Fruit fly (Drosophila melanogaster): ENCODE results near the gene Alg10.

Gene Alg10

DNA sequence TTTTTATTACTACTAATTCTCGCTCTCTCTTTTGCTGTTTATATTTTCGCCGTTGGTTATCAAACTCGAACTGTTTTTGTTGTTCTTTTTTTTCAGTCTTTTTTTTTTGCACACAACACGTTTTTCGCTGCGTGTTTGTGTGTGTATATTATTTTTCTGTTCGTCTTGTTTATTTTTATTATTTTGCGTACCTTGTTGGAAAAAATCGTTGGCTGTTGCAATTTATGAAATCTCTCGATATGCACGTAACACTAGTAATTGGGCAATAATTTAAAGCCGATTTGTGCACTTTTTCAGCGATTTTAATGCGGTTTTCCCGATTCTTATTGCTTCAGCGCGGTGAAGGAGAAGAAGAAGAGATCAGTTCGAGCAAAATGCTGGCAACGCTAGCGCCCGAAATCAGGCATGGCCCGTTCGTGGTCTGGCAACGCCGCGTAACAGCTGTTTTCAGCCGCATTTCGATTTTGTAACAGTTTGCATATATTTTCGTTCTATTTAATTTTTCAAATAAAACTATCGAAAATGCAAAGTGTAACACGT, 44.3 kb upstream of the Alg10 start, which contains the start of the genes FoxK and mRpL2 (continued):
- peak in 1 of 2 experiments; percentile 72 for TF ChIP-seq Pdp1 (GFP tag; optimal IDR thresholded peaks at IDR 0.05)
- no peak for TF ChIP-seq CG2889 (GFP tag; IDR thresholded peaks at IDR 0.05)
- TF ChIP-seq salm (tag; optimal IDR thresholded peaks at IDR 0.05) = no peak
- TF ChIP-seq CG31365 (tag; optimal IDR thresholded peaks at IDR 0.05) = no peak
- TF ChIP-seq cad (GFP tag; optimal IDR thresholded peaks at IDR 0.05) = no peak
- no peak for TF ChIP-seq ash1 (GFP tag; optimal IDR thresholded peaks at IDR 0.05)
- no peak for TF ChIP-seq gsb-n (tag; optimal IDR thresholded peaks at IDR 0.05)
- peak; percentile 83 for TF ChIP-seq sqz (GFP tag; optimal IDR thresholded peaks at IDR 0.05)
- TF ChIP-seq lab (GFP tag; optimal IDR thresholded peaks at IDR 0.05) = no peak
- TF ChIP-seq CG17912 (GFP tag; optimal IDR thresholded peaks at IDR 0.05) = peak; percentile 26
- 0 out of 2 replicates have a peak, but pooled peaks have one; percentile 10 for TF ChIP-seq rib (GFP tag; IDR thresholded peaks at IDR 0.05)
- no peak for TF ChIP-seq nerfin-2 (GFP tag; IDR thresholded peaks at IDR 0.05; ENCODE audit: partially characterized antibody)
- peak; percentile 63; the same call in 1 of the 2 replicates for TF ChIP-seq CG3847 (GFP tag; IDR thresholded peaks at IDR 0.05)
- TF ChIP-seq HLH54F (GFP tag; optimal IDR thresholded peaks at IDR 0.05) = no peak
- peak; percentile 89 for TF ChIP-seq MBD-R2 (GFP tag; IDR thresholded peaks at IDR 0.05)
- peak; percentile 11 for TF ChIP-seq CG13624 (GFP tag; optimal IDR thresholded peaks at IDR 0.05)
- no peak for TF ChIP-seq CG3163 (GFP tag; optimal IDR thresholded peaks at IDR 0.05)
- no peak for TF ChIP-seq vnd (GFP tag; IDR thresholded peaks at IDR 0.05; ENCODE audit: partially characterized antibody)
- TF ChIP-seq oc (tag; optimal IDR thresholded peaks at IDR 0.05) = no peak
- no peak for TF ChIP-seq CG14667 (GFP tag; IDR thresholded peaks at IDR 0.05)
- TF ChIP-seq lilli (GFP tag; optimal IDR thresholded peaks at IDR 0.05) = no peak
- TF ChIP-seq Mad (GFP tag; optimal IDR thresholded peaks at IDR 0.05) = no peak
- TF ChIP-seq CG17829 (tag; optimal IDR thresholded peaks at IDR 0.05) = peak; percentile 25
- TF ChIP-seq hb (GFP tag; IDR thresholded peaks at IDR 0.05; ENCODE audit: partially characterized antibody) = no peak
- peak; percentile 48 for TF ChIP-seq gfzf (GFP tag; optimal IDR thresholded peaks at IDR 0.05)
- no peak for TF ChIP-seq Atf-2 (GFP tag; optimal IDR thresholded peaks at IDR 0.05)
- no peak for TF ChIP-seq ranshi (GFP tag; IDR thresholded peaks at IDR 0.05)
- TF ChIP-seq Lpt (GFP tag; optimal IDR thresholded peaks at IDR 0.05) = no peak
- no peak for TF ChIP-seq ato (GFP tag; IDR thresholded peaks at IDR 0.05; ENCODE audit: partially characterized antibody)
- no peak for TF ChIP-seq CG8388 (GFP tag; optimal IDR thresholded peaks at IDR 0.05)
- no peak for TF ChIP-seq seq (GFP tag; IDR thresholded peaks at IDR 0.05)
- TF ChIP-seq ci (GFP tag; IDR thresholded peaks at IDR 0.05) = peak; percentile 52
- TF ChIP-seq CG10979 (tag; optimal IDR thresholded peaks at IDR 0.05) = no peak
- no peak for TF ChIP-seq ara (GFP tag; IDR thresholded peaks at IDR 0.05)
- 0 out of 3 replicates have a peak, but pooled peaks have one; percentile 34 for TF ChIP-seq H15 (GFP tag; IDR thresholded peaks at IDR 0.05)
- peak; percentile 4 for TF ChIP-seq gem (tag; optimal IDR thresholded peaks at IDR 0.05)
- TF ChIP-seq croc (GFP tag; conservative IDR thresholded peaks at IDR 0.05) = no peak
- no peak for TF ChIP-seq B-H2 (GFP tag; optimal IDR thresholded peaks at IDR 0.05)
- TF ChIP-seq B-H1 (GFP tag; IDR thresholded peaks at IDR 0.05) = no peak
- TF ChIP-seq CG9797 (GFP tag; optimal IDR thresholded peaks at IDR 0.05) = peak; percentile 54
- TF ChIP-seq Dp (GFP tag; optimal IDR thresholded peaks at IDR 0.05) = peak; percentile 51
- no peak for TF ChIP-seq CG2199 (GFP tag; IDR thresholded peaks at IDR 0.05)
- TF ChIP-seq ab (GFP tag; optimal IDR thresholded peaks at IDR 0.05) = no peak
- TF ChIP-seq CG17186 (GFP tag; optimal IDR thresholded peaks at IDR 0.05) = peak; percentile 53
- peak; percentile 2 for TF ChIP-seq gcm2 (GFP tag; optimal IDR thresholded peaks at IDR 0.05)
- TF ChIP-seq CG10267 (tag; optimal IDR thresholded peaks at IDR 0.05) = peak; percentile 39
- TF ChIP-seq CG12219 (GFP tag; optimal IDR thresholded peaks at IDR 0.05) = no peak
- no peak for TF ChIP-seq slp2 (GFP tag; optimal IDR thresholded peaks at IDR 0.05)
- TF ChIP-seq kay (GFP tag; optimal IDR thresholded peaks at IDR 0.05) = no peak
- no peak for TF ChIP-seq disco-r (GFP tag; optimal IDR thresholded peaks at IDR 0.05)
- TF ChIP-seq ATbp (GFP tag; optimal IDR thresholded peaks at IDR 0.05) = no peak

Measured in whole organism, embryonic.